Worm (Caenorhabditis elegans) whole organism, L1 larva: ENCODE measurements around the gene D2096.13.
"Not testable (repeated sequence)": the region's sequence is repeated elsewhere in the genome, so short reads cannot be mapped to it uniquely, and the experiment has no call there.

Experiments
- aha-1 ChIP-seq: fragments of 150-350 bp; optimal IDR thresholded peaks from 2 replicates; lab custom pipeline; 2014; ENCODE audit warnings: missing biosample characterization, missing genetic modification characterization
- ceh-8 ChIP-seq: fragments of 200-800 bp; sonication (Bioruptor generic); optimal IDR thresholded peaks from 2 replicates; lab custom pipeline; 2018; ENCODE audit warnings: mild to moderate bottlenecking, missing genetic modification characterization, moderate library complexity, missing compliant biosample characterization
- ceh-88 ChIP-seq: fragments of 200-800 bp; sonication (Bioruptor generic); IDR thresholded peaks from 2 replicates; pipeline ENCODE4 v1.3.6; 2022; ENCODE audit warnings: missing genetic modification characterization, missing compliant biosample characterization
- ceh-90 ChIP-seq: sonication (generic microtip); optimal IDR thresholded peaks from 2 replicates; lab custom pipeline; 2016; ENCODE audit warnings: missing genetic modification characterization, missing compliant biosample characterization
- ces-1 ChIP-seq: fragments of 150-350 bp; optimal IDR thresholded peaks from 2 replicates; lab custom pipeline; 2014; ENCODE audit warnings: missing biosample characterization, missing genetic modification reagents, missing genetic modification characterization
- dpl-1 ChIP-seq, 3 experiments: fragments of 150-350 bp in 2 of 3; sonication (generic microtip) in 1 of 3; optimal IDR thresholded peaks; 2 replicates each; lab custom pipeline; 2014 to 2017; ENCODE audit warnings: missing biosample characterization in 3 of 3, missing genetic modification characterization in 3 of 3, missing genetic modification reagents in 3 of 3
- efl-1 ChIP-seq, 4 experiments: fragments of 150-350 bp; optimal IDR thresholded peaks in 3 of 4; peaks in 1 of 4; 1 replicate in 1 of 4; 2 replicates in 3 of 4; lab custom pipeline; 2014; ENCODE audit warnings: missing biosample characterization in 2 of 4, missing genetic modification characterization in 2 of 4, missing genetic modification reagents in 2 of 4
- efl-3 ChIP-seq: fragments of 200-800 bp; sonication (Bioruptor generic); optimal IDR thresholded peaks from 2 replicates; lab custom pipeline; 2018; ENCODE audit warnings: mild to moderate bottlenecking, missing genetic modification characterization, missing compliant biosample characterization
- egl-13 ChIP-seq: sonication (generic microtip); optimal IDR thresholded peaks from 2 replicates; lab custom pipeline; 2016; ENCODE audit warnings: missing genotype, missing genetic modification reagents, missing genetic modification characterization, missing compliant biosample characterization
- elt-2 ChIP-seq: sonication (generic microtip); optimal IDR thresholded peaks from 2 replicates; lab custom pipeline; 2016; ENCODE audit warnings: missing genetic modification characterization, mild to moderate bottlenecking, inconsistent platforms, missing compliant biosample characterization, missing genetic modification reagents
- elt-3 ChIP-seq, 6 experiments: fragments of 150-350 bp in 1 of 6; sonication (generic microtip); optimal IDR thresholded peaks; 2 replicates each; lab custom pipeline; 2017 to 2018; ENCODE audit warnings: missing biosample characterization in 6 of 6, missing genetic modification characterization in 6 of 6, inconsistent platforms in 1 of 6
- fkh-4 ChIP-seq: sonication (generic microtip); optimal IDR thresholded peaks from 2 replicates; lab custom pipeline; 2016; ENCODE audit warnings: missing compliant biosample characterization, missing genetic modification characterization, borderline replicate concordance
- grh-1 ChIP-seq: fragments of 200-800 bp; sonication (Bioruptor generic); IDR thresholded peaks from 2 replicates; pipeline ENCODE4 v1.3.6; 2022; ENCODE audit warnings: missing genetic modification reagents, missing genetic modification characterization, missing compliant biosample characterization
- hlh-17 ChIP-seq: fragments of 200-800 bp; sonication (Bioruptor generic); optimal IDR thresholded peaks from 2 replicates; lab custom pipeline; 2018; ENCODE audit warnings: missing genetic modification characterization, mild to moderate bottlenecking, missing compliant biosample characterization, moderate library complexity, borderline replicate concordance
- jun-1 ChIP-seq: fragments of 150-350 bp; optimal IDR thresholded peaks from 2 replicates; lab custom pipeline; 2014; ENCODE audit warnings: missing biosample characterization, missing genetic modification reagents, missing genetic modification characterization
- lin-13 ChIP-seq: fragments of 150-350 bp; optimal IDR thresholded peaks from 2 replicates; lab custom pipeline; 2014; ENCODE audit warnings: missing biosample characterization, missing genetic modification reagents, missing genetic modification characterization
- lin-14 ChIP-seq: fragments of 200-800 bp; sonication (Bioruptor generic); optimal IDR thresholded peaks from 2 replicates; lab custom pipeline; 2018; ENCODE audit warnings: mild to moderate bottlenecking, missing genetic modification characterization, moderate library complexity, missing compliant biosample characterization
- lin-35 ChIP-seq, 2 experiments: fragments of 150-350 bp; optimal IDR thresholded peaks; 2 replicates each; lab custom pipeline; 2014; ENCODE audit warnings: missing biosample characterization in 2 of 2, missing genetic modification characterization in 2 of 2, missing genetic modification reagents in 2 of 2
- lin-39 ChIP-seq: fragments of 150-350 bp; optimal IDR thresholded peaks from 2 replicates; lab custom pipeline; 2014; ENCODE audit warnings: missing biosample characterization, missing genetic modification reagents, missing genetic modification characterization
- mef-2 ChIP-seq: fragments of 150-350 bp; optimal IDR thresholded peaks from 2 replicates; lab custom pipeline; 2014; ENCODE audit warnings: missing biosample characterization, missing genetic modification characterization
- nhr-20 ChIP-seq: sonication (generic microtip); optimal IDR thresholded peaks from 2 replicates; lab custom pipeline; 2016; ENCODE audit warnings: mild to moderate bottlenecking, missing genetic modification characterization, missing compliant biosample characterization
- nhr-28 ChIP-seq: fragments of 150-350 bp; optimal IDR thresholded peaks from 2 replicates; lab custom pipeline; 2014; ENCODE audit warnings: missing biosample characterization, missing genetic modification characterization
- nhr-47 ChIP-seq: sonication (generic microtip); optimal IDR thresholded peaks from 2 replicates; lab custom pipeline; 2016; ENCODE audit warnings: mild to moderate bottlenecking, missing genetic modification characterization, moderate library complexity, missing compliant biosample characterization
- nhr-76 ChIP-seq: sonication (generic microtip); optimal IDR thresholded peaks from 2 replicates; lab custom pipeline; 2017; ENCODE audit warnings: missing biosample characterization, missing genetic modification characterization
- nhr-85 ChIP-seq: sonication (generic microtip); peaks from one replicate; lab custom pipeline; 2016; ENCODE audit warnings: missing genetic modification characterization, inconsistent platforms, missing compliant biosample characterization
- pax-3 ChIP-seq: fragments of 200-800 bp; sonication (Bioruptor generic); optimal IDR thresholded peaks from 2 replicates; lab custom pipeline; 2018; ENCODE audit warnings: mild to moderate bottlenecking, missing genetic modification characterization, moderate library complexity, missing compliant biosample characterization
- skn-1 ChIP-seq: fragments of 150-350 bp; optimal IDR thresholded peaks from 2 replicates; lab custom pipeline; 2014; ENCODE audit warnings: missing biosample characterization, missing genetic modification characterization
- snpc-4 ChIP-seq: fragments of 150-350 bp; optimal IDR thresholded peaks from 2 replicates; lab custom pipeline; 2014; ENCODE audit warnings: missing biosample characterization, missing genetic modification characterization
- sox-4 ChIP-seq: sonication (generic microtip); optimal IDR thresholded peaks from 2 replicates; lab custom pipeline; 2016; ENCODE audit warnings: missing genetic modification characterization, missing compliant biosample characterization
- swsn-7 ChIP-seq: sonication (generic microtip); optimal IDR thresholded peaks from 2 replicates; lab custom pipeline; 2016; ENCODE audit warnings: missing genetic modification characterization, missing compliant biosample characterization
- tbx-2 ChIP-seq: sonication (generic microtip); optimal IDR thresholded peaks from 2 replicates; lab custom pipeline; 2016; ENCODE audit warnings: missing genetic modification characterization, missing compliant biosample characterization
- tlp-1 ChIP-seq: fragments of 150-350 bp; optimal IDR thresholded peaks from 2 replicates; lab custom pipeline; 2014; ENCODE audit warnings: missing biosample characterization, missing genetic modification characterization
- vab-15 ChIP-seq: sonication (generic microtip); optimal IDR thresholded peaks from 2 replicates; lab custom pipeline; 2017; ENCODE audit warnings: missing genotype, mild to moderate bottlenecking, missing genetic modification characterization, missing compliant biosample characterization
- zag-1 ChIP-seq: fragments of 150-350 bp; optimal IDR thresholded peaks from 2 replicates; lab custom pipeline; 2014; ENCODE audit warnings: missing biosample characterization, missing genetic modification characterization
- ztf-11 ChIP-seq, 2 experiments: sonication (generic microtip); optimal IDR thresholded peaks; 2 replicates each; lab custom pipeline; 2016 to 2017; ENCODE audit warnings: missing genetic modification characterization in 2 of 2, missing biosample characterization in 1 of 2, missing compliant biosample characterization in 1 of 2

D2096.13 gene

ce11 chrIV:8354572-8354971 is 3.8 kb downstream of the D2096.13 start, which contains the start of gene F17E9.3:
TSS of gene F17E9.3 (plus strand) at chrIV:8354872.
- TF ChIP-seq vab-15 (tag; lab: Kevin White, UChicago), result no peak
- no peak for TF ChIP-seq ceh-90
- TF ChIP-seq ztf-11 (tag; optimal IDR thresholded peaks at IDR 0.05; lab: Kevin White, UChicago), result no peak
- TF ChIP-seq elt-3 (tag; optimal IDR thresholded peaks at IDR 0.05; lab: Kevin White, UChicago), result no peak
- TF ChIP-seq nhr-76 (tag; lab: Kevin White, UChicago), result no peak

ce11 chrIV:8352036-8352435 is 6.4 kb downstream of the D2096.13 start, which contains the start of gene F17E9.16:
TSS of gene F17E9.16 (plus strand) at chrIV:8352336.
- not testable (repeated sequence) for TF ChIP-seq hlh-17 (GFP tag; lab: Kevin White, UChicago); swsn-7 (tag; lab: Kevin White, UChicago); nhr-28 (tag; lab: Kevin White, UChicago)
- TF ChIP-seq, all 84 proteins: peak for 0; not testable (repeated sequence) for 84

DNA sequence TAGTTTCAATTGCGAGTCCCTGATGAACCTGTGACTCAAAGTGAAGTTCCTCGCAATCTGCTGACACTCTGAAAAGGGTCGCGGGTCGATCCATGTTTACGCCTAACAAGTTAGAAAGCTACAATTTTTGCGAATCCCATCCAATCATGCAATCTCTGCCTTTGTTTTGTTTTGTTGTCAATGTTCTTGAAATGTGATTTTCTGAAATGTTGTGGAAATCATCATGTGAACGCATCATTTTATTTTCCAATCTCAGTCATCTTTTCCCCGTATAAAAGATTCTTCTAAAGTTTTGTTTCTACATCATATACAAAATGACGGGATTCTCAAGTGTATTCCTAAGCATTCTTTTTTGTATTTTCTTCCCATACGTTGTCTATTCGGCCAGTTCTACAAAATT is 10.3 kb downstream of the D2096.13 start, which contains the start of gene F17E9.4:
Gene F17E9.4, plus strand, starts transcription at position 301 of the 400 bp plus-strand sequence.
- TF ChIP-seq grh-1 (GFP tag; lab: Robert Waterston, UW) (no peak), efl-1 (optimal IDR thresholded peaks at IDR 0.05; lab: Kevin White, UChicago) (no peak), efl-1 (GFP tag; optimal IDR thresholded peaks at IDR 0.05 in 1 of 2; lab: Kevin White, UChicago) (no peak), pax-3 (tag; lab: Kevin White, UChicago) (no peak), vab-15 (tag; lab: Kevin White, UChicago) (no peak), jun-1 (tag; lab: Kevin White, UChicago) (no peak), nhr-85 (no peak), elt-2 (tag; lab: Kevin White, UChicago) (no peak), nhr-47 (tag; lab: Kevin White, UChicago) (no peak), ces-1 (no peak), zag-1 (tag; lab: Kevin White, UChicago) (no peak), ceh-88 (no peak), lin-35 (GFP tag; optimal IDR thresholded peaks at IDR 0.05; lab: Kevin White, UChicago) (no peak)

DNA sequence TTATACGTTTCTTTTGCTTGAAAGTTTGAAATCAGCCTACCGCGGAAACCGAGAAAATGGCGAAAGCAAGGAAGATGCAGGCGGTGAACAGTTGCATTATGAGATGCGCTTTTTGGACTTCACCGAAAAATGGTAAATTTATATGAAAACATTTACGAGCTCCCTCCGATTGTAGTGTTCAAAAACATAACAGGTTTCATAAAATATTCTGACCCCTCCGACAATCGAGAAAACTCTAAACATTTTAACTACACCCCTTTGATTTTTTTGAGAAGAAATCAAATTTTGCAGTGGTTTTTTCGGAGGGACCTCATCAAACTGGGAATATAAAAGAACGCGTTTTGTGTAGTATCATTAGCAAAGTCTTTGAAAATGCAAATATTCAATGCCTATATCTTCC is 11.3 kb downstream of the D2096.13 start, which contains the start of the genes F17E9.18 and F17E9.15:
Gene F17E9.18, minus strand, starts transcription at position 101 of the 400 bp plus-strand sequence.
Gene F17E9.15, plus strand, starts transcription at position 368 of the 400 bp plus-strand sequence.
- TF ChIP-seq lin-14 (GFP tag; lab: Kevin White, UChicago) (no peak), ceh-8 (GFP tag; lab: Kevin White, UChicago) (no peak), tbx-2 (tag; lab: Kevin White, UChicago) (no peak), aha-1 (tag; lab: Kevin White, UChicago) (no peak), fkh-4 (no peak), tlp-1 (tag; lab: Kevin White, UChicago) (no peak), ceh-90 (no peak), lin-39 (tag; lab: Kevin White, UChicago) (no peak), dpl-1 (GFP tag; optimal IDR thresholded peaks at IDR 0.05; lab: Kevin White, UChicago) (no peak), skn-1 (tag; lab: Kevin White, UChicago) (no peak), ztf-11 (tag; optimal IDR thresholded peaks at IDR 0.05; lab: Kevin White, UChicago) (no peak), mef-2 (no peak), sox-4 (tag; lab: Kevin White, UChicago) (no peak), egl-13 (tag; lab: Kevin White, UChicago) (no peak), nhr-85 (no peak)

DNA sequence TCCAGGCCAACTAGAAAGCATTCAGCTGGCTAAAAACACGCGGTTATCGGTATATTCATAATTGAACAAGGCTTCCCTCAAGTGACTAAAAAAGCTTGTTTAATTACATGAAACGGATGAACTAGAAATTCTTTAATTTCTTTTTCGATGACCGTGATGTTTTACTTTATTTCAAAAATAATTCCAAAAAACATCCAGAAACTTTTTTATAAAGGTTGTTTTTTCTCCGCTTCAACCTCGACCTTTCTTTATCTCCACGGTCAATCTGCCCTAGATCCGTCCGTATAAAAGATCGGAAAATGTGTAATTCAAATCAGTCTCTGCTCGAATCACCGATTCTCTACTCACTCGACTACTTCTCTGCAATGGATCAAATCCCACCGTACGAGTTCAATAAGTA is 12.9 kb downstream of the D2096.13 start, which contains the start of gene F17E9.5:
Gene F17E9.5, plus strand, starts transcription at position 301 of the 400 bp plus-strand sequence.
- no peak for TF ChIP-seq snpc-4 (tag; lab: Kevin White, UChicago)
- TF ChIP-seq efl-3 (GFP tag; lab: Kevin White, UChicago), result no peak
- TF ChIP-seq lin-13 (GFP tag; lab: Kevin White, UChicago), result no peak
- no peak for TF ChIP-seq nhr-20 (tag; lab: Kevin White, UChicago)
